Fruit fly (Drosophila melanogaster) whole organism, embryonic: Measurements from ENCODE around the gene Rrp1.

Experiments
- Asciz ChIP-seq: fragments of 200-800 bp; sonication (Bioruptor generic); optimal IDR thresholded peaks from 2 replicates; lab custom pipeline; 2017; ENCODE audit warnings: missing biosample characterization, mild to moderate bottlenecking, missing genetic modification characterization, missing genetic modification reagents
- CG10543 ChIP-seq: fragments of 200-800 bp; sonication (Bioruptor generic); optimal IDR thresholded peaks from 3 replicates; lab custom pipeline; 2017; ENCODE audit warnings: missing biosample characterization, mild to moderate bottlenecking, missing genetic modification characterization, moderate library complexity
- CG12391 ChIP-seq: fragments of 200-800 bp; sonication (Bioruptor generic); optimal IDR thresholded peaks from 3 replicates; lab custom pipeline; 2018; ENCODE audit warnings: missing biosample characterization, mild to moderate bottlenecking, missing genetic modification characterization, moderate library complexity
- CG17359 ChIP-seq: fragments of 200-800 bp; sonication (Bioruptor generic); optimal IDR thresholded peaks from 3 replicates; lab custom pipeline; 2018; ENCODE audit warnings: missing biosample characterization, mild to moderate bottlenecking, missing genetic modification characterization, moderate library complexity
- CHES-1-like ChIP-seq: fragments of 200-800 bp; sonication (Bioruptor generic); optimal IDR thresholded peaks from 2 replicates; lab custom pipeline; 2016; ENCODE audit warnings: missing biosample characterization, missing genetic modification characterization
- HLH4C ChIP-seq: fragments of 200-800 bp; sonication (Bioruptor generic); IDR thresholded peaks from 3 replicates; pipeline ENCODE4 v1.3.6; 2022; ENCODE audit warnings: missing biosample characterization, missing genetic modification characterization; ENCODE audit not compliant: partially characterized antibody
- Trl ChIP-seq, 3 experiments: fragments of >200 bp in 2 of 3; fragments of 200-800 bp in 1 of 3; sonication (Bioruptor generic) in 1 of 3; optimal IDR thresholded peaks; 2 replicates in 1 of 3; 3 replicates in 2 of 3; lab custom pipeline; 2016 to 2017; ENCODE audit warnings: missing biosample characterization in 1 of 3, missing genetic modification characterization in 1 of 3
- aop ChIP-seq: fragments of 200-800 bp; sonication (Bioruptor generic); IDR thresholded peaks from 2 replicates; pipeline ENCODE4 v1.3.6; 2022; ENCODE audit warnings: missing biosample characterization, missing genetic modification characterization
- phol ChIP-seq: fragments of 200-800 bp; sonication (Bioruptor generic); optimal IDR thresholded peaks from 3 replicates; lab custom pipeline; 2018; ENCODE audit warnings: missing biosample characterization, mild to moderate bottlenecking, missing genetic modification characterization, moderate library complexity
- wek ChIP-seq: fragments of 200-800 bp; sonication (Bioruptor generic); optimal IDR thresholded peaks from 3 replicates; lab custom pipeline; 2018; ENCODE audit warnings: missing biosample characterization, mild to moderate bottlenecking, missing genetic modification characterization, moderate library complexity

DNA sequence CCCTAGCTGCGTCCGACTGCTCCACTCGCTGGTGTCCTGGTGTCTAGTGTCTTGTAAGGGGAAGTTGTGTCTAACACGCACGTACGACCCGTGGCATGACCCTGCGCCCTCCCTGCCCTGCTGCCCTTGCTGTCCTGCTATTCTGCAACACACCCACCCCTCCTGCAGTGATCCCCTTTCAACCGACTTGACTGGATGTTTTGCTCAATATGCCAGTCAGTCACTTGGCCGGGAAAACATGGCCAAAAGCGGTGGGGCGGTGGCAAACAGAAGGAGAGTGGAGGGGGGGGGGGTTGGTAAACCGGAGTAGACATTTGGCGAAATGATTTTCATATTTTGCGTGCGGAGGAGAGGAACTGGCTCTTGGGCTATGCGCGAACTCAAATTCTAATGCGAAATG lies 41.7 kb downstream of the Rrp1 start:
- TF ChIP-seq aop (GFP tag; lab: Robert Waterston, UW) (no peak), Trl (optimal IDR thresholded peaks at IDR 0.05; lab: Kevin White, UChicago) (no peak), Trl (GFP tag; optimal IDR thresholded peaks at IDR 0.05; lab: Kevin White, UChicago) (no peak), CHES-1-like (GFP tag; lab: Kevin White, UChicago) (no peak), CG17359 (tag; lab: Kevin White, UChicago) (no peak), phol (no peak), CG12391 (tag; lab: Kevin White, UChicago) (no peak), CG10543 (GFP tag; lab: Kevin White, UChicago) (no peak), HLH4C (GFP tag; lab: Robert Waterston, UW) (no peak), wek (GFP tag; lab: Kevin White, UChicago) (no peak), Asciz (GFP tag; lab: Kevin White, UChicago) (no peak)
